Worm (Caenorhabditis elegans) whole organism, L1 larva: ENCODE results near the gene irld-45.

Experiments
- C04F5.9 ChIP-seq: sonication (generic microtip); optimal IDR thresholded peaks from 2 replicates; lab custom pipeline; 2016; ENCODE audit warnings: missing genetic modification characterization, missing compliant biosample characterization
- C16A3.4 ChIP-seq: fragments of 150-350 bp; optimal IDR thresholded peaks from 2 replicates; lab custom pipeline; 2014; ENCODE audit warnings: missing biosample characterization, missing genetic modification characterization
- C34B4.2 ChIP-seq: sonication (generic microtip); optimal IDR thresholded peaks from 2 replicates; lab custom pipeline; 2017; ENCODE audit warnings: mild to moderate bottlenecking, missing genetic modification characterization, missing compliant biosample characterization
- F16B12.6 ChIP-seq: fragments of 150-350 bp; optimal IDR thresholded peaks from 2 replicates; lab custom pipeline; 2014; ENCODE audit warnings: missing biosample characterization, missing genetic modification characterization
- Y116A8C.19 ChIP-seq: sonication (generic microtip); optimal IDR thresholded peaks from 2 replicates; lab custom pipeline; 2016; ENCODE audit warnings: missing compliant biosample characterization, missing genetic modification characterization, borderline replicate concordance
- aha-1 ChIP-seq: fragments of 150-350 bp; optimal IDR thresholded peaks from 2 replicates; lab custom pipeline; 2014; ENCODE audit warnings: missing biosample characterization, missing genetic modification characterization
- aly-2 ChIP-seq: fragments of 150-350 bp; optimal IDR thresholded peaks from 2 replicates; lab custom pipeline; 2014; ENCODE audit warnings: missing biosample characterization, missing genetic modification characterization
- ama-1 ChIP-seq: fragments of 150-350 bp; optimal IDR thresholded peaks from 2 replicates; lab custom pipeline; 2014
- ceh-63 ChIP-seq: fragments of 200-800 bp; sonication (Bioruptor generic); optimal IDR thresholded peaks from 2 replicates; lab custom pipeline; 2018; ENCODE audit warnings: mild to moderate bottlenecking, missing genetic modification characterization, missing compliant biosample characterization
- ceh-90 ChIP-seq: sonication (generic microtip); optimal IDR thresholded peaks from 2 replicates; lab custom pipeline; 2016; ENCODE audit warnings: missing genetic modification characterization, missing compliant biosample characterization
- dsc-1 ChIP-seq: sonication (generic microtip); optimal IDR thresholded peaks from 2 replicates; lab custom pipeline; 2016; ENCODE audit warnings: mild to moderate bottlenecking, missing genetic modification characterization, missing compliant biosample characterization
- efl-1 ChIP-seq, 4 experiments: fragments of 150-350 bp; optimal IDR thresholded peaks in 3 of 4; peaks in 1 of 4; 1 replicate in 1 of 4; 2 replicates in 3 of 4; lab custom pipeline; 2014; ENCODE audit warnings: missing biosample characterization in 2 of 4, missing genetic modification characterization in 2 of 4, missing genetic modification reagents in 2 of 4
- ets-5 ChIP-seq: fragments of 200-800 bp; sonication (Bioruptor generic); IDR thresholded peaks from 2 replicates; pipeline ENCODE4 v1.3.6; 2022; ENCODE audit warnings: missing genetic modification characterization, missing compliant biosample characterization
- grh-1 ChIP-seq: fragments of 200-800 bp; sonication (Bioruptor generic); IDR thresholded peaks from 2 replicates; pipeline ENCODE4 v1.3.6; 2022; ENCODE audit warnings: missing genetic modification reagents, missing genetic modification characterization, missing compliant biosample characterization
- hpl-2 ChIP-seq: fragments of 150-350 bp; optimal IDR thresholded peaks from 2 replicates; lab custom pipeline; 2014; ENCODE audit warnings: missing biosample characterization, missing genetic modification reagents, missing genetic modification characterization
- irx-1 ChIP-seq: sonication (generic microtip); optimal IDR thresholded peaks from 2 replicates; lab custom pipeline; 2016; ENCODE audit warnings: missing genetic modification characterization, missing compliant biosample characterization
- isw-1 ChIP-seq: fragments of 200-800 bp; sonication (Bioruptor generic); IDR thresholded peaks from 2 replicates; pipeline ENCODE4 v1.3.6; 2022; ENCODE audit warnings: missing genetic modification characterization, missing compliant biosample characterization
- lir-3 ChIP-seq: sonication (generic microtip); optimal IDR thresholded peaks from 2 replicates; lab custom pipeline; 2016; ENCODE audit warnings: mild to moderate bottlenecking, missing genetic modification characterization, moderate library complexity, missing compliant biosample characterization; ENCODE audit not compliant: poor library complexity
- mdl-1 ChIP-seq, 2 experiments: fragments of 150-350 bp; optimal IDR thresholded peaks; 2 replicates each; lab custom pipeline; 2014 to 2017; ENCODE audit warnings: missing biosample characterization in 2 of 2, missing genetic modification characterization in 2 of 2, inconsistent platforms in 1 of 2
- nhr-11 ChIP-seq: fragments of 150-350 bp; optimal IDR thresholded peaks from 2 replicates; lab custom pipeline; 2014; ENCODE audit warnings: missing biosample characterization, missing genetic modification characterization
- nhr-19 ChIP-seq: fragments of 200-800 bp; sonication (Bioruptor generic); conservative IDR thresholded peaks from 2 replicates; pipeline ENCODE4 v1.3.6; 2022; ENCODE audit warnings: missing genetic modification characterization, missing compliant biosample characterization
- nhr-28 ChIP-seq: fragments of 150-350 bp; optimal IDR thresholded peaks from 2 replicates; lab custom pipeline; 2014; ENCODE audit warnings: missing biosample characterization, missing genetic modification characterization
- nhr-71 ChIP-seq: sonication (generic microtip); optimal IDR thresholded peaks from 2 replicates; lab custom pipeline; 2016; ENCODE audit warnings: mild to moderate bottlenecking, missing genetic modification characterization, moderate library complexity, missing compliant biosample characterization
- nhr-77 ChIP-seq: fragments of 150-350 bp; optimal IDR thresholded peaks from 2 replicates; lab custom pipeline; 2014; ENCODE audit warnings: missing biosample characterization, missing genetic modification characterization
- nhr-85 ChIP-seq: sonication (generic microtip); peaks from one replicate; lab custom pipeline; 2016; ENCODE audit warnings: missing genetic modification characterization, inconsistent platforms, missing compliant biosample characterization
- nhr-90 ChIP-seq: sonication (generic microtip); optimal IDR thresholded peaks from 2 replicates; lab custom pipeline; 2016; ENCODE audit warnings: mild to moderate bottlenecking, missing genetic modification characterization, missing compliant biosample characterization; ENCODE audit not compliant: poor library complexity
- pag-3 ChIP-seq: sonication (generic microtip); optimal IDR thresholded peaks from 2 replicates; lab custom pipeline; 2017; ENCODE audit warnings: missing genetic modification characterization, mild to moderate bottlenecking, missing compliant biosample characterization, antibody characterized with exemption, borderline replicate concordance; ENCODE audit not compliant: insufficient read depth
- rnt-1 ChIP-seq: sonication (generic microtip); optimal IDR thresholded peaks from 2 replicates; lab custom pipeline; 2016; ENCODE audit warnings: mild to moderate bottlenecking, missing genetic modification characterization, moderate library complexity, missing compliant biosample characterization
- sox-4 ChIP-seq: sonication (generic microtip); optimal IDR thresholded peaks from 2 replicates; lab custom pipeline; 2016; ENCODE audit warnings: missing genetic modification characterization, missing compliant biosample characterization
- sptf-1 ChIP-seq: fragments of 150-350 bp; optimal IDR thresholded peaks from 2 replicates; lab custom pipeline; 2014; ENCODE audit warnings: missing biosample characterization, missing genetic modification characterization
- sup-37 ChIP-seq: fragments of 200-800 bp; sonication (Bioruptor generic); optimal IDR thresholded peaks from 2 replicates; lab custom pipeline; 2018; ENCODE audit warnings: mild to moderate bottlenecking, missing genetic modification characterization, missing compliant biosample characterization
- tbx-2 ChIP-seq: sonication (generic microtip); optimal IDR thresholded peaks from 2 replicates; lab custom pipeline; 2016; ENCODE audit warnings: missing genetic modification characterization, missing compliant biosample characterization
- tlp-1 ChIP-seq: fragments of 150-350 bp; optimal IDR thresholded peaks from 2 replicates; lab custom pipeline; 2014; ENCODE audit warnings: missing biosample characterization, missing genetic modification characterization
- unc-86 ChIP-seq: sonication (generic microtip); optimal IDR thresholded peaks from 2 replicates; lab custom pipeline; 2016; ENCODE audit warnings: missing genetic modification characterization, missing compliant biosample characterization
- zip-4 ChIP-seq: fragments of 200-800 bp; sonication (Bioruptor generic); optimal IDR thresholded peaks from 2 replicates; lab custom pipeline; 2018; ENCODE audit warnings: mild to moderate bottlenecking, missing genetic modification characterization, moderate library complexity, missing compliant biosample characterization
- ztf-11 ChIP-seq, 2 experiments: sonication (generic microtip); optimal IDR thresholded peaks; 2 replicates each; lab custom pipeline; 2016 to 2017; ENCODE audit warnings: missing genetic modification characterization in 2 of 2, missing biosample characterization in 1 of 2, missing compliant biosample characterization in 1 of 2
- ztf-4 ChIP-seq: fragments of 150-350 bp; optimal IDR thresholded peaks from 2 replicates; lab custom pipeline; 2014; ENCODE audit warnings: missing biosample characterization, missing genetic modification characterization

Gene irld-45

DNA sequence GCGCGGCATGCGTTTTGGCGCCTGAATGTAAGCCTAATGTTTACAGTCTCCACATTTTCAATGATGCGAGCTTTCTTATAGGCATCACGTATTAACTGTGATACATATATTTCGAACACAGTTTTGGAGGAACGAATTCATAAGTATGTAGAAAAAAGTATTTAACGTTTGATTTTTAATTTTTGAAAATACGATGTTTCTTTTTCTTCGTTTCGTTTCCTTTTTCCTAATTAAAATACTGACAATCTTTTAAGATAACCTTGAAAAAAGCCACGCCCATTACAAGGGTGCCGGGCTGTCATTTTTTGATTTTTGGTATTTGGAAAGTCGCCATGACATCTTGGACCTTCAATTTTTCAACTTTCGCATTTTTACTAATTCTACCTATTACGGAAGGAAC lies 16.8 kb downstream of the irld-45 start, which contains the start of gene K04F1.9:
Gene K04F1.9 (plus strand): TSS at position 301 of the 400 bp plus-strand sequence.
- TF ChIP-seq ceh-90 (no peak), C34B4.2 (tag; lab: Kevin White, UChicago) (no peak), efl-1 (optimal IDR thresholded peaks at IDR 0.05; lab: Kevin White, UChicago) (no peak), efl-1 (GFP tag; optimal IDR thresholded peaks at IDR 0.05 in 1 of 2; lab: Kevin White, UChicago) (no peak), pag-3 (no peak), nhr-19 (no peak), sup-37 (no peak)

DNA sequence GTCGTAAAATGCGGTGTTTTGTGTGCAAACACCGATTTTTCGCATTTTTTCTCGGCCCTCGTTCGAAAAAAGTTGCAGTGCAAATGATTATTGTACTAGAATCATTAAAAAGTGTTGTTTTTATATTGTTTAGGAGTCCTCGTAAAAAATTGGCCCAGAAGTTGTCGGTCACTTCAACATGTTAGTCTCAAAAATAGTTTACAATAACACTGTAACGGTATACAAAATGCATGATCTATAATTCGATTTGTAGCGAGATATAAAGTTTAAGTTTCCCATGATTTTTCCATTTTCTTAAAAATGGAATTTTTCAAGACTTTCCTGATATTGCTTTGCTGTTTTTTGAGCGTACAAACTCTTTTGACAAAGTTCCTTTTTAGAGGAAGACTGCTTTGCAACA lies 18.8 kb downstream of the irld-45 start, which contains the start of gene K04F1.8:
Gene K04F1.8 (plus strand): TSS at position 301 of the 400 bp plus-strand sequence.
- TF ChIP-seq irx-1 (tag; lab: Kevin White, UChicago) (no peak), F16B12.6 (tag; lab: Kevin White, UChicago) (no peak), lir-3 (tag; lab: Kevin White, UChicago) (no peak), nhr-71 (tag; lab: Kevin White, UChicago) (no peak), sox-4 (tag; lab: Kevin White, UChicago) (no peak), grh-1 (GFP tag; lab: Robert Waterston, UW) (no peak), C16A3.4 (tag; lab: Kevin White, UChicago) (no peak), sptf-1 (tag; lab: Kevin White, UChicago) (no peak), nhr-28 (tag; lab: Kevin White, UChicago) (no peak), nhr-90 (tag; lab: Kevin White, UChicago) (no peak), mdl-1 (tag; optimal IDR thresholded peaks at IDR 0.05; lab: Kevin White, UChicago) (no peak), nhr-85 (tag; lab: Kevin White, UChicago) (no peak), C04F5.9 (tag; lab: Kevin White, UChicago) (no peak), ama-1 (no peak), ztf-11 (tag; optimal IDR thresholded peaks at IDR 0.05; lab: Kevin White, UChicago) (no peak), aly-2 (tag; lab: Kevin White, UChicago) (no peak), Y116A8C.19 (no peak), dsc-1 (tag; lab: Kevin White, UChicago) (no peak), zip-4 (GFP tag; lab: Kevin White, UChicago) (no peak), aha-1 (tag; lab: Kevin White, UChicago) (no peak)

- no peak for TF ChIP-seq dsc-1 (tag; lab: Kevin White, UChicago)
- no peak for TF ChIP-seq ztf-4
- no peak for TF ChIP-seq nhr-11
- TF ChIP-seq tbx-2 (tag; lab: Kevin White, UChicago), result no peak
- no peak for TF ChIP-seq nhr-77 (tag; lab: Kevin White, UChicago)
- no peak for TF ChIP-seq ets-5 (GFP tag; lab: Robert Waterston, UW)
Measured at ce11 chrV:1668216-1668615, 20.1 kb downstream of the irld-45 start, which contains the start of gene irld-42. TSS of gene irld-42 (plus strand) at chrV:1668516.

ce11 chrV:1678228-1678627 lies 30.1 kb downstream of the irld-45 start, which contains the start of gene srw-98:
TSS of gene srw-98 (minus strand) at chrV:1678328.
- no peak for TF ChIP-seq nhr-19

DNA sequence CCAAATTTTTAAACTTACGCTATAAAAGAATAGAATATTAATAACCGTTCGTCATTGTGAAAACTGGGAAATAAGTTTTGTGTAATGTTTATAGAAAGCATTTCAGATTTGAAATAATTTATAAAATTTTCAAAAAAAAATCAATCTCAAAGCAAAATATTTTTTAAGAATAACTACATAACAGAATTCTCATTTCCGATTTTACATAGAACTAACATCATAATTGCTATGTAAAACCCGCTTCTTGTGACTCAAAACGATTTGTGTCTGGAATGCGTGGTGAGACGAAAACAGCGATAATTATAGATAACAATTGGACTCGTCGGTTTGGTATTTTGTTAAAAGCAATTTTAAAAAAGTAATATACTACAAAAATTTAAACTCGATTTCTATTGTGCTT lies 32.7 kb downstream of the irld-45 start, which contains the start of gene srw-91:
Gene srw-91 (minus strand): TSS at position 101 of the 400 bp plus-strand sequence.
- TF ChIP-seq ceh-63 (GFP tag; lab: Kevin White, UChicago) (no peak), hpl-2 (GFP tag; lab: Kevin White, UChicago) (no peak), isw-1 (GFP tag; lab: Robert Waterston, UW) (no peak), aly-2 (tag; lab: Kevin White, UChicago) (no peak), tlp-1 (tag; lab: Kevin White, UChicago) (no peak), aha-1 (tag; lab: Kevin White, UChicago) (no peak), rnt-1 (tag; lab: Kevin White, UChicago) (no peak), unc-86 (tag; lab: Kevin White, UChicago) (no peak)
